Worm (Caenorhabditis elegans) whole organism, young adult: ENCODE measurements around the gene zim-3.

Experiments used
- B0019.2 ChIP-seq: fragments of 200-800 bp; sonication (Bioruptor generic); conservative IDR thresholded peaks from 2 replicates; pipeline ENCODE4 v1.3.6; 2022; ENCODE audit warnings: missing genetic modification reagents, missing genetic modification characterization, missing compliant biosample characterization
- C17E4.6 ChIP-seq: fragments of 200-800 bp; sonication (Bioruptor generic); IDR thresholded peaks from 2 replicates; pipeline ENCODE4 v1.3.6; 2022; ENCODE audit warnings: missing genetic modification reagents, missing genetic modification characterization, missing compliant biosample characterization
- F23B12.7 ChIP-seq: sonication (generic microtip); optimal IDR thresholded peaks from 2 replicates; lab custom pipeline; 2017; ENCODE audit warnings: missing genetic modification characterization, mild to moderate bottlenecking, missing compliant biosample characterization, antibody characterized with exemption, moderate library complexity; ENCODE audit not compliant: insufficient read depth
- F52B5.7 ChIP-seq: sonication (generic microtip); optimal IDR thresholded peaks from 2 replicates; lab custom pipeline; 2016; ENCODE audit warnings: mild to moderate bottlenecking, missing genetic modification characterization, missing compliant biosample characterization
- F57A8.1 ChIP-seq: fragments of 200-800 bp; sonication (Bioruptor generic); optimal IDR thresholded peaks from 2 replicates; lab custom pipeline; 2018; ENCODE audit warnings: mild to moderate bottlenecking, missing genetic modification characterization, moderate library complexity, missing compliant biosample characterization
- Y53F4B.3 ChIP-seq: fragments of 200-800 bp; sonication (Bioruptor generic); IDR thresholded peaks from 2 replicates; pipeline ENCODE4 v1.3.6; 2022; ENCODE audit warnings: missing genetic modification reagents, missing genetic modification characterization, missing compliant biosample characterization
- Y56A3A.18 ChIP-seq: fragments of 200-800 bp; sonication (Bioruptor generic); IDR thresholded peaks from 2 replicates; pipeline ENCODE4 v1.3.6; 2022; ENCODE audit warnings: missing genetic modification reagents, missing genetic modification characterization, missing compliant biosample characterization
- Y79H2A.3 ChIP-seq: fragments of 200-800 bp; sonication (Bioruptor generic); conservative IDR thresholded peaks from 2 replicates; pipeline ENCODE4 v1.3.6; 2022; ENCODE audit warnings: missing genetic modification reagents, missing genetic modification characterization, missing compliant biosample characterization
- athp-1 ChIP-seq: sonication (generic microtip); optimal IDR thresholded peaks from 2 replicates; lab custom pipeline; 2017; ENCODE audit warnings: mild to moderate bottlenecking, missing genetic modification characterization, missing compliant biosample characterization
- attf-5 ChIP-seq: fragments of 200-800 bp; sonication (Bioruptor generic); optimal IDR thresholded peaks from 2 replicates; lab custom pipeline; 2018; ENCODE audit warnings: mild to moderate bottlenecking, missing genetic modification characterization, missing compliant biosample characterization
- ccch-3 ChIP-seq: fragments of 200-800 bp; sonication (Bioruptor generic); optimal IDR thresholded peaks from 2 replicates; lab custom pipeline; 2018; ENCODE audit warnings: mild to moderate bottlenecking, missing genetic modification characterization, missing compliant biosample characterization
- cebp-2 ChIP-seq: fragments of 200-800 bp; sonication (Bioruptor generic); IDR thresholded peaks from 2 replicates; pipeline ENCODE4 v1.3.6; 2022; ENCODE audit warnings: missing genetic modification characterization, missing compliant biosample characterization
- ceh-100 ChIP-seq: fragments of 200-800 bp; sonication (Bioruptor generic); IDR thresholded peaks from 2 replicates; pipeline ENCODE4 v1.3.6; 2022; ENCODE audit warnings: missing genetic modification reagents, missing genetic modification characterization, missing compliant biosample characterization
- ceh-40 ChIP-seq: fragments of 200-800 bp; sonication (Bioruptor generic); IDR thresholded peaks from 2 replicates; pipeline ENCODE4 v1.3.6; 2022; ENCODE audit warnings: missing genetic modification characterization, missing compliant biosample characterization
- ceh-91 ChIP-seq: fragments of 200-800 bp; sonication (Bioruptor generic); IDR thresholded peaks from 2 replicates; pipeline ENCODE4 v1.3.6; 2022; ENCODE audit warnings: missing genetic modification reagents, missing genetic modification characterization, missing compliant biosample characterization
- dpff-1 ChIP-seq: sonication (generic microtip); optimal IDR thresholded peaks from 2 replicates; lab custom pipeline; 2017; ENCODE audit warnings: mild to moderate bottlenecking, missing genetic modification characterization, missing compliant biosample characterization
- efl-1 ChIP-seq: fragments of 150-350 bp; optimal IDR thresholded peaks from 2 replicates; lab custom pipeline; 2014; ENCODE audit warnings: missing biosample characterization, missing genetic modification reagents, missing genetic modification characterization
- egrh-3 ChIP-seq: fragments of 200-800 bp; sonication (Bioruptor generic); IDR thresholded peaks from 2 replicates; pipeline ENCODE4 v1.3.6; 2022; ENCODE audit warnings: missing genetic modification reagents, missing genetic modification characterization, missing compliant biosample characterization
- ekl-4 ChIP-seq: fragments of 200-800 bp; sonication (Bioruptor generic); IDR thresholded peaks from 2 replicates; pipeline ENCODE4 v1.3.6; 2022; ENCODE audit warnings: missing genetic modification reagents, missing genetic modification characterization, missing compliant biosample characterization
- fkh-3 ChIP-seq: sonication (generic microtip); optimal IDR thresholded peaks from 2 replicates; lab custom pipeline; 2016; ENCODE audit warnings: mild to moderate bottlenecking, missing genetic modification characterization, missing compliant biosample characterization
- gei-17 ChIP-seq: fragments of 200-800 bp; sonication (Bioruptor generic); optimal IDR thresholded peaks from 2 replicates; lab custom pipeline; 2018; ENCODE audit warnings: mild to moderate bottlenecking, missing genetic modification characterization, missing compliant biosample characterization
- him-1 ChIP-seq: sonication (generic microtip); optimal IDR thresholded peaks from 2 replicates; lab custom pipeline; 2016; ENCODE audit warnings: missing genotype, missing genetic modification reagents, missing genetic modification characterization, missing compliant biosample characterization
- lin-40 ChIP-seq: sonication (generic microtip); optimal IDR thresholded peaks from 2 replicates; lab custom pipeline; 2016; ENCODE audit warnings: missing genetic modification characterization, mild to moderate bottlenecking, missing compliant biosample characterization, missing genotype, missing genetic modification reagents
- madf-3 ChIP-seq: fragments of 200-800 bp; sonication (Bioruptor generic); IDR thresholded peaks from 2 replicates; pipeline ENCODE4 v1.3.6; 2022; ENCODE audit warnings: missing genetic modification reagents, missing genetic modification characterization, missing compliant biosample characterization
- mcd-1 ChIP-seq: fragments of 200-800 bp; sonication (Bioruptor generic); IDR thresholded peaks from 2 replicates; pipeline ENCODE4 v1.3.6; 2022; ENCODE audit warnings: missing genetic modification reagents, missing genetic modification characterization, missing compliant biosample characterization
- mel-28 ChIP-seq: sonication (generic microtip); optimal IDR thresholded peaks from 2 replicates; lab custom pipeline; 2016; ENCODE audit warnings: borderline replicate concordance, mild to moderate bottlenecking, missing genetic modification characterization, missing compliant biosample characterization
- mxl-1 ChIP-seq: sonication (generic microtip); optimal IDR thresholded peaks from 2 replicates; lab custom pipeline; 2016; ENCODE audit warnings: missing genetic modification characterization, missing compliant biosample characterization
- nfya-2 ChIP-seq: fragments of 200-800 bp; sonication (Bioruptor generic); IDR thresholded peaks from 2 replicates; pipeline ENCODE4 v1.3.6; 2022; ENCODE audit warnings: missing genetic modification reagents, missing genetic modification characterization, missing compliant biosample characterization
- nhr-90 ChIP-seq: sonication (generic microtip); optimal IDR thresholded peaks from 2 replicates; lab custom pipeline; 2016; ENCODE audit warnings: missing genotype, mild to moderate bottlenecking, missing genetic modification characterization, missing compliant biosample characterization
- pha-4 ChIP-seq: fragments of 150-350 bp; sonication (generic microtip); optimal IDR thresholded peaks from 2 replicates; lab custom pipeline; 2014; ENCODE audit warnings: missing biosample characterization, missing genetic modification reagents, missing genetic modification characterization
- snpc-3.4 ChIP-seq: sonication (generic microtip); optimal IDR thresholded peaks from 2 replicates; lab custom pipeline; 2017; ENCODE audit warnings: missing genetic modification characterization, mild to moderate bottlenecking, missing compliant biosample characterization, antibody characterized with exemption, moderate library complexity, missing genotype, missing genetic modification reagents
- sptf-2 ChIP-seq: fragments of 200-800 bp; sonication (Bioruptor generic); optimal IDR thresholded peaks from 2 replicates; lab custom pipeline; 2018; ENCODE audit warnings: mild to moderate bottlenecking, missing genetic modification characterization, missing compliant biosample characterization
- unc-130 ChIP-seq: sonication (generic microtip); optimal IDR thresholded peaks from 2 replicates; lab custom pipeline; 2016; ENCODE audit warnings: missing genetic modification reagents, missing genetic modification characterization, missing compliant biosample characterization
- unc-62 ChIP-seq: fragments of 150-350 bp; optimal IDR thresholded peaks from 2 replicates; lab custom pipeline; 2014; ENCODE audit warnings: missing biosample characterization, missing genetic modification reagents, missing genetic modification characterization
- ztf-18 ChIP-seq: sonication (generic microtip); optimal IDR thresholded peaks from 2 replicates; lab custom pipeline; 2016; ENCODE audit warnings: missing genotype, mild to moderate bottlenecking, missing genetic modification characterization, missing compliant biosample characterization
- ztf-22 ChIP-seq: fragments of 200-800 bp; sonication (Bioruptor generic); optimal IDR thresholded peaks from 2 replicates; lab custom pipeline; 2018; ENCODE audit warnings: mild to moderate bottlenecking, missing genetic modification characterization, moderate library complexity, missing compliant biosample characterization
- ztf-6 ChIP-seq: fragments of 200-800 bp; sonication (Bioruptor generic); IDR thresholded peaks from 2 replicates; pipeline ENCODE4 v1.3.6; 2022; ENCODE audit warnings: missing genetic modification reagents, missing genetic modification characterization, missing compliant biosample characterization

zim-3 gene

ce11 chrIV:10521106-10521505 lies 37.4 kb upstream of the zim-3 start, which contains the start of gene cal-4:
Gene cal-4 (plus strand): TSS chrIV:10521406.
- no peak for TF ChIP-seq F23B12.7 (tag; lab: Kevin White, UChicago)
- no peak for TF ChIP-seq Y53F4B.3
- TF ChIP-seq nhr-90: no peak
- no peak for TF ChIP-seq madf-3
- TF ChIP-seq snpc-3.4 (tag; lab: Kevin White, UChicago): no peak
- TF ChIP-seq F52B5.7 (tag; lab: Kevin White, UChicago): no peak
- TF ChIP-seq lin-40 (tag; lab: Kevin White, UChicago): no peak
- no peak for TF ChIP-seq Y79H2A.3
- no peak for TF ChIP-seq attf-5 (GFP tag; lab: Kevin White, UChicago)
- TF ChIP-seq ztf-6 (GFP tag; lab: Robert Waterston, UW): no peak
- TF ChIP-seq ztf-18: no peak
- no peak for TF ChIP-seq dpff-1 (tag; lab: Kevin White, UChicago)
- no peak for TF ChIP-seq gei-17 (GFP tag; lab: Kevin White, UChicago)
- TF ChIP-seq ekl-4 (GFP tag; lab: Robert Waterston, UW): no peak
- TF ChIP-seq C17E4.6 (GFP tag; lab: Robert Waterston, UW): no peak
- TF ChIP-seq ceh-100: no peak
- no peak for TF ChIP-seq ccch-3 (GFP tag; lab: Kevin White, UChicago)
- TF ChIP-seq fkh-3 (tag; lab: Kevin White, UChicago): no peak

- TF ChIP-seq unc-130 (GFP tag; lab: Kevin White, UChicago) (no peak), ceh-40 (GFP tag; lab: Robert Waterston, UW) (no peak), athp-1 (no peak), cebp-2 (0 out of 2 replicates have a peak, but pooled peaks have one; percentile 38), mcd-1 (GFP tag; lab: Robert Waterston, UW) (no peak)
- TF ChIP-seq, all 124 proteins: peak for 1
Measured at ce11 chrIV:10524095-10524829, 34.3 kb upstream of the zim-3 start, which contains the start of gene C02F4.5. Gene C02F4.5 (minus strand): TSS chrIV:10524145.

- TF ChIP-seq pha-4 (tag; lab: Kevin White, UChicago): no peak
- TF ChIP-seq Y56A3A.18 (GFP tag; lab: Robert Waterston, UW): no peak
- TF ChIP-seq F57A8.1 (GFP tag; lab: Kevin White, UChicago): no peak
- no peak for TF ChIP-seq egrh-3 (GFP tag; lab: Robert Waterston, UW)
- no peak for TF ChIP-seq Y53F4B.3
- no peak for TF ChIP-seq ceh-91 (GFP tag; lab: Robert Waterston, UW)
- TF ChIP-seq him-1 (tag; lab: Kevin White, UChicago): no peak
- TF ChIP-seq ztf-22: no peak
- no peak for TF ChIP-seq B0019.2
- no peak for TF ChIP-seq ceh-40 (GFP tag; lab: Robert Waterston, UW)
- TF ChIP-seq mxl-1: no peak
Measured at ce11 chrIV:10530648-10531047, 27.9 kb upstream of the zim-3 start, which contains the start of gene T07G12.2. Gene T07G12.2 (plus strand): TSS chrIV:10530709.

- TF ChIP-seq efl-1 (GFP tag; lab: Kevin White, UChicago): no peak
- TF ChIP-seq unc-62 (GFP tag; lab: Kevin White, UChicago): no peak
- TF ChIP-seq sptf-2 (GFP tag; lab: Kevin White, UChicago): no peak
- no peak for TF ChIP-seq C17E4.6 (GFP tag; lab: Robert Waterston, UW)
- no peak for TF ChIP-seq mel-28
- no peak for TF ChIP-seq nfya-2
Measured at ce11 chrIV:10533639-10534038, 24.9 kb upstream of the zim-3 start, which contains the start of gene T07G12.3. Gene T07G12.3 (plus strand): TSS chrIV:10533939.
